Worm (Caenorhabditis elegans) whole organism, L1 larva: ENCODE measurements around the gene marc-1.

Experiments used
- C16A3.4 ChIP-seq: fragments of 150-350 bp; optimal IDR thresholded peaks from 2 replicates; lab custom pipeline; 2014; ENCODE audit warnings: missing biosample characterization, missing genetic modification characterization
- alr-1 ChIP-seq: fragments of 200-800 bp; sonication (Bioruptor generic); optimal IDR thresholded peaks from 2 replicates; lab custom pipeline; 2018; ENCODE audit warnings: borderline replicate concordance, mild to moderate bottlenecking, missing genetic modification characterization, missing compliant biosample characterization
- ama-1 ChIP-seq: fragments of 150-350 bp; optimal IDR thresholded peaks from 2 replicates; lab custom pipeline; 2014
- blmp-1 ChIP-seq: fragments of 150-350 bp; optimal IDR thresholded peaks from 2 replicates; lab custom pipeline; 2014; ENCODE audit warnings: missing biosample characterization, missing genetic modification characterization
- ceh-82 ChIP-seq, 3 experiments: fragments of 150-350 bp in 1 of 3; sonication (generic microtip) in 2 of 3; optimal IDR thresholded peaks; 2 replicates each; lab custom pipeline; 2014 to 2017; ENCODE audit warnings: missing biosample characterization in 3 of 3, missing genetic modification characterization in 3 of 3
- ces-1 ChIP-seq: fragments of 150-350 bp; optimal IDR thresholded peaks from 2 replicates; lab custom pipeline; 2014; ENCODE audit warnings: missing biosample characterization, missing genetic modification reagents, missing genetic modification characterization
- dpl-1 ChIP-seq, 3 experiments: fragments of 150-350 bp in 2 of 3; sonication (generic microtip) in 1 of 3; optimal IDR thresholded peaks; 2 replicates each; lab custom pipeline; 2014 to 2017; ENCODE audit warnings: missing biosample characterization in 3 of 3, missing genetic modification characterization in 3 of 3, missing genetic modification reagents in 3 of 3
- dsc-1 ChIP-seq: sonication (generic microtip); optimal IDR thresholded peaks from 2 replicates; lab custom pipeline; 2016; ENCODE audit warnings: mild to moderate bottlenecking, missing genetic modification characterization, missing compliant biosample characterization
- efl-1 ChIP-seq, 4 experiments: fragments of 150-350 bp; optimal IDR thresholded peaks in 3 of 4; peaks in 1 of 4; 1 replicate in 1 of 4; 2 replicates in 3 of 4; lab custom pipeline; 2014; ENCODE audit warnings: missing biosample characterization in 2 of 4, missing genetic modification characterization in 2 of 4, missing genetic modification reagents in 2 of 4
- elt-2 ChIP-seq: sonication (generic microtip); optimal IDR thresholded peaks from 2 replicates; lab custom pipeline; 2016; ENCODE audit warnings: missing genetic modification characterization, mild to moderate bottlenecking, inconsistent platforms, missing compliant biosample characterization, missing genetic modification reagents
- elt-3 ChIP-seq, 6 experiments: fragments of 150-350 bp in 1 of 6; sonication (generic microtip); optimal IDR thresholded peaks; 2 replicates each; lab custom pipeline; 2017 to 2018; ENCODE audit warnings: missing biosample characterization in 6 of 6, missing genetic modification characterization in 6 of 6, inconsistent platforms in 1 of 6
- fkh-10 ChIP-seq: sonication (generic microtip); optimal IDR thresholded peaks from 2 replicates; lab custom pipeline; 2017; ENCODE audit warnings: missing biosample characterization, missing genetic modification reagents, missing genetic modification characterization
- fkh-8 ChIP-seq: sonication (generic microtip); optimal IDR thresholded peaks from 2 replicates; lab custom pipeline; 2016; ENCODE audit warnings: mild to moderate bottlenecking, missing genetic modification characterization, missing compliant biosample characterization
- grh-1 ChIP-seq: fragments of 200-800 bp; sonication (Bioruptor generic); IDR thresholded peaks from 2 replicates; pipeline ENCODE4 v1.3.6; 2022; ENCODE audit warnings: missing genetic modification reagents, missing genetic modification characterization, missing compliant biosample characterization
- hlh-4 ChIP-seq: sonication (generic microtip); optimal IDR thresholded peaks from 2 replicates; lab custom pipeline; 2016; ENCODE audit warnings: mild to moderate bottlenecking, missing genetic modification characterization, missing compliant biosample characterization
- hpl-2 ChIP-seq: fragments of 150-350 bp; optimal IDR thresholded peaks from 2 replicates; lab custom pipeline; 2014; ENCODE audit warnings: missing biosample characterization, missing genetic modification reagents, missing genetic modification characterization
- lin-14 ChIP-seq: fragments of 200-800 bp; sonication (Bioruptor generic); optimal IDR thresholded peaks from 2 replicates; lab custom pipeline; 2018; ENCODE audit warnings: mild to moderate bottlenecking, missing genetic modification characterization, moderate library complexity, missing compliant biosample characterization
- lin-15B ChIP-seq: fragments of 150-350 bp; sonication (generic microtip); optimal IDR thresholded peaks from 3 replicates; lab custom pipeline; 2014; ENCODE audit warnings: missing biosample characterization, missing genetic modification characterization
- lin-35 ChIP-seq, 2 experiments: fragments of 150-350 bp; optimal IDR thresholded peaks; 2 replicates each; lab custom pipeline; 2014; ENCODE audit warnings: missing biosample characterization in 2 of 2, missing genetic modification characterization in 2 of 2, missing genetic modification reagents in 2 of 2
- lin-39 ChIP-seq: fragments of 150-350 bp; optimal IDR thresholded peaks from 2 replicates; lab custom pipeline; 2014; ENCODE audit warnings: missing biosample characterization, missing genetic modification reagents, missing genetic modification characterization
- lsy-2 ChIP-seq, 2 experiments: fragments of 150-350 bp; optimal IDR thresholded peaks; 2 replicates each; lab custom pipeline; 2014; ENCODE audit warnings: missing biosample characterization in 2 of 2, missing genetic modification characterization in 2 of 2
- mab-9 ChIP-seq: fragments of 200-800 bp; sonication (Bioruptor generic); IDR thresholded peaks from 2 replicates; pipeline ENCODE4 v1.3.6; 2022; ENCODE audit warnings: missing genetic modification reagents, missing genetic modification characterization, missing compliant biosample characterization
- mep-1 ChIP-seq: fragments of 150-350 bp; optimal IDR thresholded peaks from 2 replicates; lab custom pipeline; 2014; ENCODE audit warnings: missing biosample characterization, missing genetic modification characterization
- nhr-19 ChIP-seq: fragments of 200-800 bp; sonication (Bioruptor generic); conservative IDR thresholded peaks from 2 replicates; pipeline ENCODE4 v1.3.6; 2022; ENCODE audit warnings: missing genetic modification characterization, missing compliant biosample characterization
- nhr-20 ChIP-seq: sonication (generic microtip); optimal IDR thresholded peaks from 2 replicates; lab custom pipeline; 2016; ENCODE audit warnings: mild to moderate bottlenecking, missing genetic modification characterization, missing compliant biosample characterization
- nhr-28 ChIP-seq: fragments of 150-350 bp; optimal IDR thresholded peaks from 2 replicates; lab custom pipeline; 2014; ENCODE audit warnings: missing biosample characterization, missing genetic modification characterization
- nhr-85 ChIP-seq: sonication (generic microtip); peaks from one replicate; lab custom pipeline; 2016; ENCODE audit warnings: missing genetic modification characterization, inconsistent platforms, missing compliant biosample characterization
- nhr-90 ChIP-seq: sonication (generic microtip); optimal IDR thresholded peaks from 2 replicates; lab custom pipeline; 2016; ENCODE audit warnings: mild to moderate bottlenecking, missing genetic modification characterization, missing compliant biosample characterization; ENCODE audit not compliant: poor library complexity
- pqm-1 ChIP-seq: sonication (generic microtip); optimal IDR thresholded peaks from 3 replicates; lab custom pipeline; 2017; ENCODE audit warnings: missing biosample characterization, missing genetic modification characterization
- rnt-1 ChIP-seq: sonication (generic microtip); optimal IDR thresholded peaks from 2 replicates; lab custom pipeline; 2016; ENCODE audit warnings: mild to moderate bottlenecking, missing genetic modification characterization, moderate library complexity, missing compliant biosample characterization
- snu-23 ChIP-seq: sonication (generic microtip); optimal IDR thresholded peaks from 2 replicates; lab custom pipeline; 2016; ENCODE audit warnings: missing genetic modification characterization, missing compliant biosample characterization
- unc-98 ChIP-seq: fragments of 200-800 bp; sonication (Bioruptor generic); IDR thresholded peaks from 2 replicates; pipeline ENCODE4 v1.3.6; 2022; ENCODE audit warnings: missing genetic modification characterization, missing compliant biosample characterization
- xbp-1 ChIP-seq: sonication (generic microtip); optimal IDR thresholded peaks from 2 replicates; lab custom pipeline; 2016; ENCODE audit warnings: missing genetic modification characterization, missing compliant biosample characterization
- ztf-11 ChIP-seq, 2 experiments: sonication (generic microtip); optimal IDR thresholded peaks; 2 replicates each; lab custom pipeline; 2016 to 2017; ENCODE audit warnings: missing genetic modification characterization in 2 of 2, missing biosample characterization in 1 of 2, missing compliant biosample characterization in 1 of 2

marc-1 gene

DNA sequence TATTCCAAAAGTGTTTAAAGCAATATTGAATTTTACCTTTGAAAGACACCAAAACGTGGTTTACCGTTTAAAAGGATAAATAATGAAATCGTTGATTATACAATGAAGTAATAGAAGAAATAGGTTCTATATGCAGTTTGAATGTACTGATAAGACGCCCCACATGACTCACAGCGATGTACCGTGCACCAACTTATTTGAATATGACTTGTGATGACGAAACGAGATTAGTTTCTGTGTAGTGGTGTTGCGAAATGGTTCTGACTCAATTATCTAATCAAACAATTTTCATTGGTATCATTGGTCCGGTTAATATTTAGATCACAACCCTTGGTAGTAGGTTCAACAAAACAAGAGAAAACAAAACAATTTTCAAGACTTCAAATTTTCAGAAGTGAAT lies 28.3 kb upstream of the marc-1 start:
- TF ChIP-seq ceh-82 (tag; optimal IDR thresholded peaks at IDR 0.05; lab: Kevin White, UChicago) (no peak), elt-2 (tag; lab: Kevin White, UChicago) (peak; percentile 71)

DNA sequence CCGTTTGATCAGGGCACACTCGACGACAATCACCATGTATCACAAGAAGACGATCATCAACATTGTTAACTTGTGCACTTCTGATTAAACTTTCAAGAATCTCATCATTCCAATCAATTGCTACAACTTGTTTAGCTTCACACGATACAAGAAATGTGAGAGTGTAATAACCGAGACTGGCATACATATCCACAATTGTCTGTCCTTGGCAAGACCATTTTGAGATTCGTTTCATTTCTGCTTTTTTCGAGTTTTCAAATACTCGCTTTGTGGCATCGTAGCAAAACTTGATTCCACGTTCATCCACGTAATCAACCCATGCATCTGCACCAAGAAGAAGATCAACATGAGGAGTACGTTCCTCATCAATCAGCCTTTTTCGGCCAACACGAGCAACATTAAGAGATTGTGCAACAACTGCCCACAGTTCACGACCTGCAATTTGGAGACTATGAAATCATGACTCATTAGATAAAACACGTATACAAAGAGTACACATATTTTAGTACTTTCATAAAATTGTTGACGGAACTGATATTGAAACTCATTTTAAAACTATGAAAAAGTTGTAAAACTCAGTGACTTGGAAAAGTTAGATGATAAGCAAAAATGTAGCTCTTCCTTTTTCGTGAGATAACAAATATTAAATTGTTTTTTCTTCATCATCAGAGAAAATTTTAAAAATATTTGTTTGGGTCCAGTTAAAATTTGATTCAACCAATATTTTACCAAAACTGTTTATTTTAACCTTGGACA lies 26.9 kb upstream of the marc-1 start:
- TF ChIP-seq elt-2 (tag; lab: Kevin White, UChicago) (peak; percentile 51), rnt-1 (no peak)

DNA sequence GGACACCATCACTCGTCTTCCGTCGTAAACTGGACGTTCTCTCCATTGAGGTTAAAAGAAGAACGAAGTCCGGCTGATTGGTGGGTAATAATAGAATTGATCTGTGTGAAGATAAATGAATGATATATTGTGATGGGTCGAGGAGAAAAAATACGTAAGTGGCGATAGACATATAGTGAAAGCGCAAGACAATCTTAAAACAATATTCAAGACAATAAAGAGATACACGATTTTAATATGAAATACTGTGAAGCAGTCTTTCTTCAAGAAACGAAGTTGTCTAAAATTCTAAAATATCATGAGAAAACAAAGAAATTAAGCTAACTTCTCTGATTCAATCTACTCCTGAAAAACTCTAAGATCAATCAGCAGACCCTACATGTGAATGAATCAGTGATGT lies 26.0 kb upstream of the marc-1 start, which contains the start of gene F40F9.10:
Gene F40F9.10, minus strand, starts transcription at position 101 of the 400 bp plus-strand sequence.
- TF ChIP-seq fkh-10 (GFP tag; lab: Kevin White, UChicago) (no peak), lin-39 (tag; lab: Kevin White, UChicago) (no peak), efl-1 (optimal IDR thresholded peaks at IDR 0.05; lab: Kevin White, UChicago) (no peak), efl-1 (GFP tag; optimal IDR thresholded peaks at IDR 0.05 in 1 of 2; lab: Kevin White, UChicago) (no peak), grh-1 (GFP tag; lab: Robert Waterston, UW) (no peak), snu-23 (GFP tag; lab: Kevin White, UChicago) (no peak), rnt-1 (no peak), xbp-1 (tag; lab: Kevin White, UChicago) (no peak)

DNA sequence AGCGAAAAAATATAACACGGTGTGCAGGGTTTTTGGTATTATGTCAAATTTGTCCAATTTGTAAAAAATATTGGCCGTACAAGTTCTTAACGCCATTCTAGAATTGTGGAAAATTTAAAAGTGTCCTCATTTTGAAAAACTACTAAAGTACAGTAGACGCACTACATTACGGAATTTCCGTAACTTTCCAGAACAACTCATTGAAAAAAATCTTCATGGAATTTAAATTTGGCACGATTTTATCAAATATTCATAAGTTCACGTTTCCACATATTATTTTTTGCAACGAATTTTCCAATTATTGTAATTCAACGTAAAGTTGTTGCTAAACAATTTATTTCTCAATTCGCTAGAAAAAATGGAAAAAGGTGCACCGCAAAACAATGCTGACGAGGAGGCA lies 24.6 kb upstream of the marc-1 start, which contains the start of gene F40F9.3:
Gene F40F9.3, plus strand, starts transcription at position 301 of the 400 bp plus-strand sequence.
- TF ChIP-seq blmp-1 (tag; lab: Kevin White, UChicago) (no peak), hpl-2 (GFP tag; lab: Kevin White, UChicago) (no peak), pqm-1 (no peak), lin-39 (tag; lab: Kevin White, UChicago) (no peak)

DNA sequence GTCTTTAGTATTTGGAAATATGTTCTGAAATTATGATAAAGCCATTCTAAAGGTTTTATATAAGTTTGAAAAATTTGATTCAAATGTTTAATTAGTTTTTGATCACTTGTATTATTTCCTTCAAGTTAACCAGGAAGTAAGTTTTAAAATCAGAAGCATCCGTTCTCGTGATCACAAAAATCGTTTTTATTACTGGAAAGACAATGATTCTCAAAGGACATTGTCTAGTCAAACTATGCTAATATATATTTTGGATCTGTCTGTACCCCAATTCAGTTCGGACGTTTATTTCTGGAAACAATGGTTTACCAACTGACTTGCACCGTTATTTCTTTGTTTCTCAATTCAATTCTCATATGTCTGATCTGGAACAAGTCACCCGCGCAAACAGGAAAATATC lies 23.1 kb upstream of the marc-1 start, which contains the start of gene str-188:
Gene str-188, plus strand, starts transcription at position 301 of the 400 bp plus-strand sequence.
- no peak for TF ChIP-seq alr-1 (tag; lab: Kevin White, UChicago)
- TF ChIP-seq ama-1 (lab: Kevin White, UChicago): no peak
- TF ChIP-seq nhr-28: no peak
- no peak for TF ChIP-seq dsc-1 (tag; lab: Kevin White, UChicago)
- no peak for TF ChIP-seq ces-1 (GFP tag; lab: Kevin White, UChicago)
- no peak for TF ChIP-seq fkh-8 (tag; lab: Kevin White, UChicago)
- no peak for TF ChIP-seq hpl-2 (GFP tag; lab: Kevin White, UChicago)
- TF ChIP-seq hlh-4: no peak
- no peak for TF ChIP-seq nhr-90 (tag; lab: Kevin White, UChicago)
- TF ChIP-seq mab-9: no peak
- TF ChIP-seq nhr-20 (tag; lab: Kevin White, UChicago): no peak
- TF ChIP-seq unc-98: no peak
- no peak for TF ChIP-seq nhr-19 (GFP tag; lab: Robert Waterston, UW)
- no peak for TF ChIP-seq nhr-85 (tag; lab: Kevin White, UChicago)
- no peak for TF ChIP-seq ztf-11 (tag; optimal IDR thresholded peaks at IDR 0.05; lab: Kevin White, UChicago)
- no peak for TF ChIP-seq blmp-1 (tag; lab: Kevin White, UChicago)
- TF ChIP-seq mep-1: no peak
- no peak for TF ChIP-seq lsy-2 (tag; optimal IDR thresholded peaks at IDR 0.05; lab: Kevin White, UChicago)

DNA sequence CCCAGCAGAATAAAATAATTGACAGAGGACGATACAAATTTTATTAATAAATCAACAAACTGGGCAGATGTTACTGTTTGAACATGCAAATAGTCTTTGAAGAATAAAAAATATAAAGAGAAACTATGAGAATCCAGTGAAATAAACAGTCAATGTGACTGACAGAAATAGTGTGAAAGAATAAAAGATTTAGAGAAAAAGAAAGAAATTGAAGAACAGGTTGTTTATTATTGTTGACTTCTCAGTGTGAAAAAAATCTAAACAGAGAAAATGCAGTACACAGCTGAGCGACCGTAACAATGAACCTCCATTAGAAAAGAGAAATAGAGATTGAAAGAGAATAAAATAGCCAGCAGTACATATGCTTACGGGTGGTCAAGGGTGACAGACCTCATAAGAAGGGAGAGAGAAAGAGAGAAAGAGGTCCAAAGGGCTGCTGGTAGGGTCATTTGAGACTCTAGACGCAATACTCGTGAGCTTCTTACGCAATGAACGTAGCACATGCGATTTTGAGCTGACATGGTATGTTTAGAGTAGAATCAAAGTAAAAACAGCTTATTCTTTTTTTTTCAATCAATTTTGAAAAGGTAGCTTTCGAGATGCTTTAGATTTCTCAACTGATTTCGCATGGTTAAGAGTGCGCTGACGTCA lies 15.4 kb upstream of the marc-1 start, which contains the start of gene slcr-46.3:
Gene slcr-46.3, minus strand, starts transcription at position 86 of the 651 bp plus-strand sequence.
- TF ChIP-seq snu-23 (GFP tag; lab: Kevin White, UChicago) (peak; percentile 21), ztf-11 (tag; optimal IDR thresholded peaks at IDR 0.05; lab: Kevin White, UChicago) (no peak), lin-14 (GFP tag; lab: Kevin White, UChicago) (peak; percentile 42), lin-35 (GFP tag; optimal IDR thresholded peaks at IDR 0.05; lab: Kevin White, UChicago) (peak in 1 of 2 experiments; percentile 37), mep-1 (peak; percentile 7), nhr-85 (tag; lab: Kevin White, UChicago) (peak; percentile 76), blmp-1 (tag; lab: Kevin White, UChicago) (peak; percentile 25), C16A3.4 (tag; lab: Kevin White, UChicago) (peak; percentile 13), nhr-28 (no peak), lin-15B (no peak), dsc-1 (tag; lab: Kevin White, UChicago) (no peak), lsy-2 (tag; optimal IDR thresholded peaks at IDR 0.05; lab: Kevin White, UChicago) (peak in 1 of 2 experiments; percentile 49), elt-3 (tag; optimal IDR thresholded peaks at IDR 0.05; lab: Kevin White, UChicago) (peak in 1 of 6 experiments; percentile 9), dpl-1 (GFP tag; optimal IDR thresholded peaks at IDR 0.05; lab: Kevin White, UChicago) (peak in 1 of 3 experiments; percentile 5)
- TF ChIP-seq, all 84 proteins: peak for 10
